Fruit fly (Drosophila melanogaster) whole organism, embryonic: Measurements from ENCODE around the gene mei-218.

Experiments used
- Bgb ChIP-seq: fragments of 200-800 bp; sonication (Bioruptor generic); IDR thresholded peaks from 2 replicates; pipeline ENCODE4 v1.3.6; 2022; ENCODE audit warnings: missing biosample characterization, missing genetic modification characterization; ENCODE audit not compliant: partially characterized antibody
- CG11456 ChIP-seq: fragments of 200-800 bp; sonication (Bioruptor generic); IDR thresholded peaks from 3 replicates; pipeline ENCODE4 v1.3.6; 2022; ENCODE audit warnings: missing biosample characterization, missing genetic modification characterization
- CG12391 ChIP-seq: fragments of 200-800 bp; sonication (Bioruptor generic); optimal IDR thresholded peaks from 3 replicates; lab custom pipeline; 2018; ENCODE audit warnings: missing biosample characterization, mild to moderate bottlenecking, missing genetic modification characterization, moderate library complexity
- CG16813 ChIP-seq: fragments of 200-800 bp; sonication (Bioruptor generic); IDR thresholded peaks from 3 replicates; pipeline ENCODE4 v1.3.6; 2022; ENCODE audit warnings: missing biosample characterization, missing genetic modification characterization; ENCODE audit not compliant: partially characterized antibody
- CG30403 ChIP-seq: fragments of 200-800 bp; sonication (Bioruptor generic); optimal IDR thresholded peaks from 3 replicates; lab custom pipeline; 2016; ENCODE audit warnings: missing biosample characterization, missing genetic modification characterization
- CG9609 ChIP-seq: fragments of 200-800 bp; sonication (Bioruptor generic); optimal IDR thresholded peaks from 3 replicates; lab custom pipeline; 2016; ENCODE audit warnings: missing biosample characterization, missing genetic modification characterization
- HmgD ChIP-seq: fragments of 200-800 bp; sonication (Bioruptor generic); optimal IDR thresholded peaks from 3 replicates; lab custom pipeline; 2016; ENCODE audit warnings: missing biosample characterization, missing genetic modification characterization
- Myb ChIP-seq: fragments of 200-800 bp; sonication (Bioruptor generic); optimal IDR thresholded peaks from 2 replicates; lab custom pipeline; 2016; ENCODE audit warnings: missing biosample characterization, missing genetic modification characterization
- ato ChIP-seq: fragments of 200-800 bp; sonication (Bioruptor generic); IDR thresholded peaks from 2 replicates; pipeline ENCODE4 v1.3.6; 2022; ENCODE audit warnings: missing biosample characterization, missing genetic modification characterization; ENCODE audit not compliant: partially characterized antibody
- her ChIP-seq: fragments of 200-800 bp; sonication (Bioruptor generic); optimal IDR thresholded peaks from 2 replicates; lab custom pipeline; 2016; ENCODE audit warnings: missing biosample characterization, missing genetic modification characterization
- slou ChIP-seq: fragments of 200-800 bp; sonication (Bioruptor generic); optimal IDR thresholded peaks from 3 replicates; lab custom pipeline; 2016; ENCODE audit warnings: missing biosample characterization, missing genetic modification characterization
- trem ChIP-seq: fragments of 200-800 bp; optimal IDR thresholded peaks from 3 replicates; lab custom pipeline; 2019; ENCODE audit warnings: missing biosample characterization, mild to moderate bottlenecking, missing genetic modification characterization, moderate library complexity

DNA sequence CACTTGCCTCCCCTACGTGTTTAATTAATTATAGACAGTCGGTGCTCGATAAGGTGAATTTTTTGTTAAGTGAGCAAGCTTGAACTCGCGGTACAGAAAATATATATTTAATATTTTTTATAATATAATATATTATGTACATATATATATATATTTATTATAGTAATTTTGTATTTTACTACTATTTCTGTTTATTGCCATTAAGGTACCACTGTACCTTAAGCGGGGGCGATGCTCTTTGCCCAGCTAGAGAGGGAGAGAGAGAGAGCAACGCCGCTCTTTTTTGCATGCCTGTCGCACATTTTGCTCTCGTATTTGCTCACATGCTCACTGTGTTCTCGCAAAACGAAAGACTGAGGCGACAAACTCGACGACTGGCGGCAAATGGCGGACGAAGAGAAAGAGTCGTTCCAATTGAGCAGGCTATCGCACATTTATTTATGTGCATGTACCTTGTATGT, 27.7 kb upstream of the mei-218 start:
- TF ChIP-seq CG30403 (GFP tag; lab: Kevin White, UChicago) (no peak), CG9609 (GFP tag; lab: Kevin White, UChicago) (no peak), ato (GFP tag; lab: Robert Waterston, UW) (no peak), CG11456 (GFP tag; lab: Robert Waterston, UW) (no peak), Bgb (GFP tag; lab: Robert Waterston, UW) (no peak), slou (GFP tag; lab: Kevin White, UChicago) (no peak), CG12391 (tag; lab: Kevin White, UChicago) (peak; percentile 39), her (GFP tag; lab: Kevin White, UChicago) (no peak), HmgD (GFP tag; lab: Kevin White, UChicago) (no peak), trem (tag; lab: Kevin White, UChicago) (no peak), CG16813 (GFP tag; lab: Robert Waterston, UW) (no peak), Myb (GFP tag; lab: Kevin White, UChicago) (no peak)
